Worm (Caenorhabditis elegans) whole organism, late embryonic: ENCODE results near the gene Y40B10A.9.

Source experiments
- ceh-19 ChIP-seq: fragments of 200-800 bp; sonication (Bioruptor generic); optimal IDR thresholded peaks from 2 replicates; lab custom pipeline; 2018; ENCODE audit warnings: mild to moderate bottlenecking, missing genetic modification characterization, missing compliant biosample characterization
- ceh-2 ChIP-seq: sonication (generic microtip); optimal IDR thresholded peaks from 2 replicates; lab custom pipeline; 2016; ENCODE audit warnings: missing genotype, missing genetic modification characterization, missing compliant biosample characterization
- fkh-6 ChIP-seq: sonication (generic microtip); optimal IDR thresholded peaks from 2 replicates; lab custom pipeline; 2016; ENCODE audit warnings: missing genetic modification characterization, missing compliant biosample characterization
- hlh-15 ChIP-seq: sonication (generic microtip); optimal IDR thresholded peaks from 2 replicates; lab custom pipeline; 2016; ENCODE audit warnings: missing genetic modification characterization, missing compliant biosample characterization
- hlh-30 ChIP-seq: sonication (generic microtip); optimal IDR thresholded peaks from 2 replicates; lab custom pipeline; 2017; ENCODE audit warnings: antibody characterized with exemption, missing genetic modification characterization, missing compliant biosample characterization; ENCODE audit not compliant: insufficient read depth
- lin-11 ChIP-seq: fragments of 200-800 bp; sonication (Bioruptor generic); optimal IDR thresholded peaks from 2 replicates; lab custom pipeline; 2018; ENCODE audit warnings: mild to moderate bottlenecking, missing genetic modification characterization, missing compliant biosample characterization
- mec-3 ChIP-seq: sonication (generic microtip); optimal IDR thresholded peaks from 2 replicates; lab custom pipeline; 2016; ENCODE audit warnings: borderline replicate concordance, missing genetic modification characterization, missing compliant biosample characterization
- nhr-11 ChIP-seq: fragments of 150-350 bp; optimal IDR thresholded peaks from 2 replicates; lab custom pipeline; 2014; ENCODE audit warnings: missing biosample characterization, missing genetic modification characterization
- npax-4 ChIP-seq: sonication (generic microtip); optimal IDR thresholded peaks from 2 replicates; lab custom pipeline; 2016; ENCODE audit warnings: missing genetic modification characterization, missing compliant biosample characterization
- pqm-1 ChIP-seq: sonication (generic microtip); optimal IDR thresholded peaks from 2 replicates; lab custom pipeline; 2016; ENCODE audit warnings: missing genetic modification characterization, missing compliant biosample characterization
- ttx-3 ChIP-seq: sonication (generic microtip); optimal IDR thresholded peaks from 2 replicates; lab custom pipeline; 2016; ENCODE audit warnings: missing genetic modification reagents, missing genetic modification characterization, missing compliant biosample characterization
- ztf-16 ChIP-seq: sonication (generic microtip); optimal IDR thresholded peaks from 2 replicates; lab custom pipeline; 2017; ENCODE audit warnings: missing genetic modification characterization, missing compliant biosample characterization

DNA sequence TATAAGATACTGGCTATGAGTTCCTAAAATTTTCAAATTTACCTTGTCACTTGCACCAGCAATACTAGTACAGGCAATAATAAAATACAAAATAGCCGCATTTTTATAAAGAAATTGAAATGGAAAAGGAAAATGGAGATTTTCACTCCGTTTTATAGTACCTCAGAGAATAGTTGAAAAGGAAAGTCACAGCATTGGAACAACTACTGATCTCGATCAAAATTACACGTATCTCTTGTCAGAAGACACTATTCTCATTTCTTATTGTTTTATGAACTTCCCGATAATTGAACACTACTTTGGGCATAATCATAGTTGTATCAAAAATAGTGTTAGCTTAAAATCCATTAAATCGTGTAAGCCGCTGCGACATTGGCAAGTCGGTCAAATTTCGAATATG, 21.2 kb downstream of the Y40B10A.9 start, which contains the start of gene Y40B10A.11:
- TF ChIP-seq ceh-2 (tag; lab: Kevin White, UChicago), result no peak
- TF ChIP-seq hlh-30 (tag; lab: Kevin White, UChicago), result no peak
- TF ChIP-seq fkh-6 (tag; lab: Kevin White, UChicago), result no peak
- no peak for TF ChIP-seq ztf-16 (tag; lab: Kevin White, UChicago)
- no peak for TF ChIP-seq pqm-1 (tag; lab: Kevin White, UChicago)
- TF ChIP-seq npax-4 (tag; lab: Kevin White, UChicago), result no peak
- TF ChIP-seq hlh-15 (tag; lab: Kevin White, UChicago), result no peak
- no peak for TF ChIP-seq mec-3 (tag; lab: Kevin White, UChicago)
- no peak for TF ChIP-seq ceh-19
- TF ChIP-seq ttx-3, result no peak
- TF ChIP-seq lin-11 (tag; lab: Kevin White, UChicago), result no peak
- TF ChIP-seq nhr-11, result no peak
